Worm (Caenorhabditis elegans) whole organism, L1 larva: Measurements from ENCODE around the gene R10D12.1.

Source experiments
- C04F5.9 ChIP-seq: sonication (generic microtip); optimal IDR thresholded peaks from 2 replicates; lab custom pipeline; 2016; ENCODE audit warnings: missing genetic modification characterization, missing compliant biosample characterization
- egl-27 ChIP-seq, 2 experiments: fragments of 150-350 bp in 1 of 2; sonication (generic microtip); optimal IDR thresholded peaks; 3 replicates each; lab custom pipeline; 2017 to 2018; ENCODE audit warnings: missing biosample characterization in 2 of 2, missing genetic modification characterization in 2 of 2, missing genetic modification reagents in 2 of 2
- fkh-10 ChIP-seq: sonication (generic microtip); optimal IDR thresholded peaks from 2 replicates; lab custom pipeline; 2017; ENCODE audit warnings: missing biosample characterization, missing genetic modification reagents, missing genetic modification characterization
- isw-1 ChIP-seq: fragments of 200-800 bp; sonication (Bioruptor generic); IDR thresholded peaks from 2 replicates; pipeline ENCODE4 v1.3.6; 2022; ENCODE audit warnings: missing genetic modification characterization, missing compliant biosample characterization
- lsy-2 ChIP-seq, 2 experiments: fragments of 150-350 bp; optimal IDR thresholded peaks; 2 replicates each; lab custom pipeline; 2014; ENCODE audit warnings: missing biosample characterization in 2 of 2, missing genetic modification characterization in 2 of 2
- nhr-77 ChIP-seq: fragments of 150-350 bp; optimal IDR thresholded peaks from 2 replicates; lab custom pipeline; 2014; ENCODE audit warnings: missing biosample characterization, missing genetic modification characterization
- nhr-90 ChIP-seq: sonication (generic microtip); optimal IDR thresholded peaks from 2 replicates; lab custom pipeline; 2016; ENCODE audit warnings: mild to moderate bottlenecking, missing genetic modification characterization, missing compliant biosample characterization; ENCODE audit not compliant: poor library complexity
- snpc-4 ChIP-seq: fragments of 150-350 bp; optimal IDR thresholded peaks from 2 replicates; lab custom pipeline; 2014; ENCODE audit warnings: missing biosample characterization, missing genetic modification characterization

DNA sequence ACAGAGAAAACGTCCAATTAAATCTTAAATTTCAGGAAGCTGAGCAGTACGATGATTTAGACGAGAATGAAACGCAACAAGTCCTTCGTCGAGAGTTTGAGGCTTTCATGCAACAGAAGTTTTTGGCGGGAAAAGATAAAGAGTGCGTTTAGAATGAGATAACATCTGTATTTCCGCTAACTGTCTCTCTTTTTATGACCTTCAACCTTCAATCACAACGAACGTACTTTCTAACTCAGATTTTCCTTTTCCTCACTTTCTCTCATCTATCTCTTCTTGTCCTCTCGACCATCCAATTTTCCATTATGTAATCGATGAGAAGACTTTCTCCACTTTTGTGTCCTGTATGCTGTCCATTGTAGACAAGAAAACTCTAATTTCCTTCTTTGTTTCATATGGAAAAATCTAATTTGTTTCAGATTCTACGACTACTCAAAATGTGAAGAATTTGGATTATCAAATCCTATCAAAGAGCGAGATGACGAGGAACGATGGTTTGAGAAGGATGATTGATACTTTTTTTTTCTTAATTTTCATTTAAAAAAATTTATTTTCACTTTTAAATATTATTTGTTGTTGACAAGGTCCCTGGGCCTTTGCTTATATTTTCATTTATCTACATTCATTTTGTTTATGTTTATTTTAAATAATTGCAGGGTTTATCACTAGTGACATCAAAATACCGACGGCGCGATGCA is 29.0 kb upstream of the R10D12.1 start, which contains the start of gene sao-1:
- TF ChIP-seq snpc-4 (tag; lab: Kevin White, UChicago) = no peak
- TF ChIP-seq egl-27 (tag; optimal IDR thresholded peaks at IDR 0.05; lab: Kevin White, UChicago) = no peak
- TF ChIP-seq isw-1 = no peak
- TF ChIP-seq nhr-90 = no peak
- TF ChIP-seq C04F5.9 (tag; lab: Kevin White, UChicago) = no peak
- TF ChIP-seq nhr-77 (tag; lab: Kevin White, UChicago) = no peak
- TF ChIP-seq fkh-10 (GFP tag; lab: Kevin White, UChicago) = no peak
- no peak for TF ChIP-seq lsy-2 (tag; optimal IDR thresholded peaks at IDR 0.05; lab: Kevin White, UChicago)
